Fruit fly (Drosophila melanogaster) whole organism, wandering third instar larva: ENCODE results near the gene Diedel.

Experiments
- Dfd ChIP-seq: fragments of >200 bp; optimal IDR thresholded peaks from 2 replicates; lab custom pipeline; 2017; ENCODE audit warnings: missing biosample characterization, missing genetic modification characterization
- Hnf4 ChIP-seq: fragments of 200-800 bp; sonication (Bioruptor generic); optimal IDR thresholded peaks from 2 replicates; lab custom pipeline; 2016; ENCODE audit warnings: missing biosample characterization, mild to moderate bottlenecking, missing genetic modification characterization
- Hr83 ChIP-seq: fragments of 200-300 bp; sonication (Bioruptor generic); optimal IDR thresholded peaks from 2 replicates; lab custom pipeline; 2016; ENCODE audit warnings: missing biosample characterization, mild to moderate bottlenecking, missing genetic modification characterization, moderate library complexity; ENCODE audit not compliant: poor library complexity, severe bottlenecking
- Myc ChIP-seq: fragments of >200 bp; optimal IDR thresholded peaks from 2 replicates; lab custom pipeline; 2017
- Sp1 ChIP-seq: fragments of 200-800 bp; sonication (Bioruptor generic); optimal IDR thresholded peaks from 3 replicates; lab custom pipeline; 2019; ENCODE audit warnings: missing biosample characterization, mild to moderate bottlenecking, missing genetic modification characterization, moderate library complexity
- h ChIP-seq: fragments of 200-800 bp; sonication (Bioruptor generic); optimal IDR thresholded peaks from 3 replicates; lab custom pipeline; 2016; ENCODE audit warnings: missing biosample characterization, mild to moderate bottlenecking, missing genetic modification characterization
- jim ChIP-seq: fragments of 175-275, 200-325 bp; sonication (Bioruptor generic); optimal IDR thresholded peaks from 2 replicates; lab custom pipeline; 2016; ENCODE audit warnings: missing biosample characterization, mild to moderate bottlenecking, missing genetic modification characterization

- TF ChIP-seq h (GFP tag; lab: Kevin White, UChicago) = no peak
- TF ChIP-seq Dfd = no peak
- no peak for TF ChIP-seq Hr83
- no peak for TF ChIP-seq Sp1 (GFP tag; lab: Kevin White, UChicago)
- no peak for TF ChIP-seq Hnf4
- TF ChIP-seq Myc (lab: Kevin White, UChicago) = no peak
- no peak for TF ChIP-seq jim (GFP tag; lab: Kevin White, UChicago)
These were observed 24.3 kb downstream of the Diedel start for dm6 chr3R:29517923-29518322.
